Worm (Caenorhabditis elegans) whole organism, mixed stage, embryonic: ENCODE data around the gene D1086.8.
"Not testable (repeated sequence)": the region's sequence is repeated elsewhere in the genome, so short reads cannot be mapped to it uniquely, and the experiment has no call there.

ENCODE experiments used
- M03D4.4 ChIP-seq: sonication (generic microtip); optimal IDR thresholded peaks from 2 replicates; lab custom pipeline; 2017; ENCODE audit warnings: mild to moderate bottlenecking, missing genetic modification characterization, missing compliant biosample characterization
- blmp-1 ChIP-seq: fragments of 150-350 bp; optimal IDR thresholded peaks from 2 replicates; lab custom pipeline; 2014; ENCODE audit warnings: missing biosample characterization, missing genetic modification characterization
- ceh-43 ChIP-seq: fragments of 200-800 bp; sonication (Bioruptor generic); optimal IDR thresholded peaks from 2 replicates; lab custom pipeline; 2018; ENCODE audit warnings: mild to moderate bottlenecking, missing genetic modification characterization, moderate library complexity, missing compliant biosample characterization
- ceh-83 ChIP-seq: fragments of 200-800 bp; sonication (Bioruptor generic); optimal IDR thresholded peaks from 2 replicates; lab custom pipeline; 2018; ENCODE audit warnings: mild to moderate bottlenecking, missing genetic modification characterization, missing compliant biosample characterization
- ces-1 ChIP-seq: fragments of 150-350 bp; optimal IDR thresholded peaks from 2 replicates; lab custom pipeline; 2014; ENCODE audit warnings: missing biosample characterization, missing genetic modification reagents, missing genetic modification characterization
- cnd-1 ChIP-seq: fragments of 200-800 bp; sonication (Bioruptor generic); optimal IDR thresholded peaks from 2 replicates; lab custom pipeline; 2018; ENCODE audit warnings: mild to moderate bottlenecking, missing genetic modification characterization, missing compliant biosample characterization
- drap-1 ChIP-seq: fragments of 200-800 bp; sonication (Bioruptor generic); optimal IDR thresholded peaks from 3 replicates; lab custom pipeline; 2018; ENCODE audit warnings: mild to moderate bottlenecking, missing genetic modification characterization, missing compliant biosample characterization
- elt-1 ChIP-seq: sonication (generic microtip); optimal IDR thresholded peaks from 2 replicates; lab custom pipeline; 2017; ENCODE audit warnings: missing genetic modification characterization, mild to moderate bottlenecking, missing compliant biosample characterization, antibody characterized with exemption, moderate library complexity, borderline replicate concordance; ENCODE audit not compliant: insufficient read depth
- ham-2 ChIP-seq: fragments of 200-800 bp; sonication (Bioruptor generic); optimal IDR thresholded peaks from 2 replicates; lab custom pipeline; 2018; ENCODE audit warnings: mild to moderate bottlenecking, missing genetic modification characterization, missing compliant biosample characterization
- hlh-1 ChIP-seq: fragments of 150-350 bp; optimal IDR thresholded peaks from 2 replicates; lab custom pipeline; 2014; ENCODE audit warnings: missing biosample characterization, missing genetic modification reagents, missing genetic modification characterization
- lsy-2 ChIP-seq: fragments of 150-350 bp; optimal IDR thresholded peaks from 2 replicates; lab custom pipeline; 2014; ENCODE audit warnings: missing biosample characterization, missing genetic modification characterization
- mep-1 ChIP-seq: fragments of 150-350 bp; optimal IDR thresholded peaks from 2 replicates; lab custom pipeline; 2017; ENCODE audit warnings: missing biosample characterization, missing genetic modification reagents, missing genetic modification characterization, inconsistent platforms
- mls-2 ChIP-seq: sonication (generic microtip); optimal IDR thresholded peaks from 2 replicates; lab custom pipeline; 2016; ENCODE audit warnings: mild to moderate bottlenecking, missing genetic modification characterization, moderate library complexity, missing compliant biosample characterization
- nhr-237 ChIP-seq: fragments of 150-350 bp; optimal IDR thresholded peaks from 2 replicates; lab custom pipeline; 2014; ENCODE audit warnings: missing biosample characterization, missing genetic modification characterization
- nhr-28 ChIP-seq: fragments of 150-350 bp; optimal IDR thresholded peaks from 2 replicates; lab custom pipeline; 2014; ENCODE audit warnings: missing biosample characterization, missing genetic modification characterization
- pha-4 ChIP-seq: fragments of 150-350 bp; optimal IDR thresholded peaks from 2 replicates; lab custom pipeline; 2018; ENCODE audit warnings: missing biosample characterization, missing genetic modification reagents, missing genetic modification characterization
- sem-2 ChIP-seq: fragments of 200-800 bp; sonication (Bioruptor generic); optimal IDR thresholded peaks from 2 replicates; lab custom pipeline; 2018; ENCODE audit warnings: mild to moderate bottlenecking, missing genetic modification characterization, missing compliant biosample characterization
- snpc-4 ChIP-seq: fragments of 150-350 bp; optimal IDR thresholded peaks from 2 replicates; lab custom pipeline; 2014; ENCODE audit warnings: missing biosample characterization, missing genetic modification characterization
- sptf-1 ChIP-seq: sonication (generic microtip); optimal IDR thresholded peaks from 2 replicates; lab custom pipeline; 2017; ENCODE audit warnings: mild to moderate bottlenecking, missing genetic modification characterization, moderate library complexity, missing compliant biosample characterization
- tbx-8 ChIP-seq: fragments of 200-800 bp; sonication (Bioruptor generic); optimal IDR thresholded peaks from 2 replicates; lab custom pipeline; 2018; ENCODE audit warnings: mild to moderate bottlenecking, missing genetic modification characterization, moderate library complexity, missing compliant biosample characterization
- unc-120 ChIP-seq: sonication (generic microtip); optimal IDR thresholded peaks from 2 replicates; lab custom pipeline; 2017; ENCODE audit warnings: missing genetic modification characterization, missing compliant biosample characterization; ENCODE audit not compliant: poor library complexity, severe bottlenecking
- unc-62 ChIP-seq: fragments of 150-350 bp; optimal IDR thresholded peaks from 2 replicates; lab custom pipeline; 2014; ENCODE audit warnings: missing biosample characterization, missing genetic modification reagents, missing genetic modification characterization
- zip-8 ChIP-seq: fragments of 150-350 bp; optimal IDR thresholded peaks from 2 replicates; lab custom pipeline; 2014; ENCODE audit warnings: missing biosample characterization, missing genetic modification characterization

The D1086.8 gene

ce11 chrV:14134757-14135441 is 41.0 kb downstream of the D1086.8 start:
- no peak for TF ChIP-seq ceh-43

ce11 chrV:14136152-14136551 is 42.2 kb downstream of the D1086.8 start:
- TF ChIP-seq sptf-1 (peak; percentile 54), unc-120 (peak; percentile 59), nhr-237 (tag; lab: Kevin White, UChicago) (peak; percentile 78), ceh-43 (no peak), drap-1 (GFP tag; lab: Kevin White, UChicago) (peak; percentile 61), ces-1 (GFP tag; lab: Kevin White, UChicago) (peak; percentile 31), lsy-2 (tag; lab: Kevin White, UChicago) (peak; percentile 41), cnd-1 (tag; lab: Kevin White, UChicago) (peak; percentile 36), elt-1 (tag; lab: Kevin White, UChicago) (no peak), mep-1 (tag; lab: Kevin White, UChicago) (peak; percentile 72), ham-2 (peak; percentile 81), unc-62 (peak; percentile 64), hlh-1 (tag; lab: Kevin White, UChicago) (peak; percentile 51), snpc-4 (tag; lab: Kevin White, UChicago) (no peak), pha-4 (tag; lab: Kevin White, UChicago) (peak; percentile 86), sem-2 (GFP tag; lab: Kevin White, UChicago) (no peak), mls-2 (tag; lab: Kevin White, UChicago) (peak; percentile 38), M03D4.4 (tag; lab: Kevin White, UChicago) (peak; percentile 27), tbx-8 (GFP tag; lab: Kevin White, UChicago) (no peak)
- TF ChIP-seq, all 35 proteins: peak for 14

ce11 chrV:14137766-14138165 is 43.9 kb downstream of the D1086.8 start, which contains the start of gene AH10.4:
Gene AH10.4 (minus strand): TSS chrV:14137866.
- not testable (repeated sequence) for TF ChIP-seq zip-8, pha-4, mep-1 (tag; lab: Kevin White, UChicago)

- TF ChIP-seq mls-2 (tag; lab: Kevin White, UChicago) (peak; percentile 16), hlh-1 (tag; lab: Kevin White, UChicago) (peak; percentile 28), ces-1 (GFP tag; lab: Kevin White, UChicago) (peak; percentile 72), ceh-43 (peak; percentile 46), pha-4 (tag; lab: Kevin White, UChicago) (no peak), unc-120 (peak; percentile 55), ham-2 (peak; percentile 6), nhr-28 (tag; lab: Kevin White, UChicago) (no peak)
These were observed 45.6 kb downstream of the D1086.8 start for ce11 chrV:14139252-14140100.

- TF ChIP-seq M03D4.4 (tag; lab: Kevin White, UChicago) (no peak), sem-2 (GFP tag; lab: Kevin White, UChicago) (no peak), ces-1 (GFP tag; lab: Kevin White, UChicago) (peak; percentile 83), hlh-1 (tag; lab: Kevin White, UChicago) (no peak), elt-1 (tag; lab: Kevin White, UChicago) (no peak)
These were observed 46.8 kb downstream of the D1086.8 start for ce11 chrV:14140733-14141132.

ce11 chrV:14141846-14142245 is 47.9 kb downstream of the D1086.8 start:
- TF ChIP-seq blmp-1 (no peak), snpc-4 (tag; lab: Kevin White, UChicago) (no peak)

- TF ChIP-seq unc-120 (no peak), ces-1 (GFP tag; lab: Kevin White, UChicago) (peak; percentile 57), ceh-83 (no peak), elt-1 (tag; lab: Kevin White, UChicago) (no peak), cnd-1 (tag; lab: Kevin White, UChicago) (no peak), pha-4 (tag; lab: Kevin White, UChicago) (no peak)
These were observed 49.7 kb downstream of the D1086.8 start for ce11 chrV:14143634-14144033.
